Worm (Caenorhabditis elegans) whole organism, L4 larva: Measurements from ENCODE around the gene C34F11.1.
"Not testable (repeated sequence)": the region's sequence is repeated elsewhere in the genome, so short reads cannot be mapped to it uniquely, and the experiment has no call there.

ENCODE experiments used
- jun-1 ChIP-seq: fragments of 150-350 bp; optimal IDR thresholded peaks from 2 replicates; lab custom pipeline; 2014; ENCODE audit warnings: missing biosample characterization, missing genetic modification reagents, missing genetic modification characterization
- spr-3 ChIP-seq: fragments of 200-800 bp; sonication (Bioruptor generic); optimal IDR thresholded peaks from 2 replicates; lab custom pipeline; 2018; ENCODE audit warnings: mild to moderate bottlenecking, missing genetic modification characterization, missing compliant biosample characterization
- zag-1 ChIP-seq: fragments of 150-350 bp; optimal IDR thresholded peaks from 2 replicates; lab custom pipeline; 2014; ENCODE audit warnings: missing biosample characterization, missing genetic modification characterization

DNA sequence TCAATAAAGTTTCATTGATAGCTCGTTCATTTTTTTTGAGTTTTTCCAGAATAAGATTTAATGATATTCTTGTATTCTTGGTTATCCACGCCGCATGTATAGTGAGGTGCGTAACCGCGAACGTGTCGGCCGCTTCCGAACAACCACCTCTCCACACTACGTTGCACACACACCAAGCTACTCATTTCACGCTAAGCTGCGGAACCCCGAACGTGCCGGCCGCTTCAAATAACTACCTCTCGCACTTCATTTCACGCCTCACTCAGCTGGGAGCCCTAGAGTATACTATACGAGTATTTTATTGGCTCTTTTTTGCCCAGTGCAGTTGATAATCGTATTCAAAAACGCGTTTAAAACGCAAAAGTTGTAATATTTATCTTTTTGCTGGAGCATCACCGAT is 12.6 kb upstream of the C34F11.1 start:
- TF ChIP-seq jun-1; spr-3; zag-1 (tag; lab: Kevin White, UChicago): not testable (repeated sequence)
